Fruit fly (Drosophila melanogaster) whole organism, prepupa: ENCODE data around the gene Grp170.

Experiments used
- Blimp-1 ChIP-seq: fragments of 200-800 bp; sonication (Bioruptor generic); optimal IDR thresholded peaks from 3 replicates; lab custom pipeline; 2017; ENCODE audit warnings: missing biosample characterization, missing genetic modification characterization, mild to moderate bottlenecking, moderate library complexity, missing genetic modification reagents
- CG10631 ChIP-seq: fragments of 200-800 bp; sonication (Bioruptor generic); optimal IDR thresholded peaks from 2 replicates; lab custom pipeline; 2016; ENCODE audit warnings: missing biosample characterization, missing genetic modification characterization
- CG11294 ChIP-seq: fragments of 200-800 bp; sonication (Bioruptor generic); IDR thresholded peaks from 2 replicates; pipeline ENCODE4 v1.3.6; 2022; ENCODE audit warnings: missing biosample characterization, missing genetic modification characterization
- CG11762 ChIP-seq: fragments of 200-800 bp; sonication (Bioruptor generic); optimal IDR thresholded peaks from 3 replicates; lab custom pipeline; 2016; ENCODE audit warnings: missing biosample characterization, missing genetic modification characterization; ENCODE audit not compliant: insufficient read depth
- CG15336 ChIP-seq: fragments of 200-800 bp; sonication (Bioruptor generic); IDR thresholded peaks from 2 replicates; pipeline ENCODE4 v1.3.6; 2022; ENCODE audit warnings: missing biosample characterization, missing genetic modification characterization
- CG1621 ChIP-seq: fragments of 200-800 bp; sonication (Bioruptor generic); optimal IDR thresholded peaks from 3 replicates; lab custom pipeline; 2018; ENCODE audit warnings: missing biosample characterization, mild to moderate bottlenecking, missing genetic modification characterization
- CG3032 ChIP-seq: fragments of 200-800 bp; optimal IDR thresholded peaks from 2 replicates; lab custom pipeline; 2019; ENCODE audit warnings: missing biosample characterization, mild to moderate bottlenecking, missing genetic modification characterization, moderate library complexity
- CG31627 ChIP-seq: fragments of 200-800 bp; sonication (Bioruptor generic); optimal IDR thresholded peaks from 3 replicates; lab custom pipeline; 2016; ENCODE audit warnings: missing biosample characterization, missing genetic modification characterization
- CG32006 ChIP-seq: fragments of 200-800 bp; sonication (Bioruptor generic); optimal IDR thresholded peaks from 3 replicates; lab custom pipeline; 2017; ENCODE audit warnings: missing biosample characterization, mild to moderate bottlenecking, missing genetic modification characterization
- CG34406 ChIP-seq: fragments of 200-800 bp; sonication (Bioruptor generic); optimal IDR thresholded peaks from 3 replicates; lab custom pipeline; 2016; ENCODE audit warnings: missing biosample characterization, missing genetic modification characterization
- CG3919 ChIP-seq: fragments of 200-800 bp; sonication (Bioruptor generic); optimal IDR thresholded peaks from 3 replicates; lab custom pipeline; 2016; ENCODE audit warnings: missing biosample characterization, missing genetic modification characterization
- CG4318 ChIP-seq: fragments of 200-800 bp; sonication (Bioruptor generic); optimal IDR thresholded peaks from 3 replicates; lab custom pipeline; 2017; ENCODE audit warnings: missing biosample characterization, mild to moderate bottlenecking, missing genetic modification characterization
- CG6276 ChIP-seq: fragments of 200-800 bp; sonication (Bioruptor generic); optimal IDR thresholded peaks from 2 replicates; lab custom pipeline; 2017; ENCODE audit warnings: missing biosample characterization, mild to moderate bottlenecking, missing genetic modification characterization
- CG6854 ChIP-seq: fragments of 200-800 bp; sonication (Bioruptor generic); optimal IDR thresholded peaks from 2 replicates; lab custom pipeline; 2017; ENCODE audit warnings: missing biosample characterization, mild to moderate bottlenecking, missing genetic modification characterization
- CG8119 ChIP-seq: fragments of 200-800 bp; sonication (Bioruptor generic); IDR thresholded peaks from 3 replicates; pipeline ENCODE4 v1.3.6; 2022; ENCODE audit warnings: missing biosample characterization, missing genetic modification characterization
- CG8632 ChIP-seq: fragments of 200-800 bp; sonication (Bioruptor generic); optimal IDR thresholded peaks from 3 replicates; lab custom pipeline; 2016; ENCODE audit warnings: missing biosample characterization, missing genetic modification characterization
- CG9139 ChIP-seq: fragments of 200-800 bp; sonication (Bioruptor generic); optimal IDR thresholded peaks from 3 replicates; lab custom pipeline; 2017; ENCODE audit warnings: missing biosample characterization, mild to moderate bottlenecking, missing genetic modification characterization
- Eip75B ChIP-seq: fragments of 200-800 bp; sonication (Bioruptor generic); optimal IDR thresholded peaks from 3 replicates; lab custom pipeline; 2016; ENCODE audit warnings: missing biosample characterization, missing genetic modification characterization
- Eip78C ChIP-seq: fragments of 200-800 bp; sonication (Bioruptor generic); peaks from one replicate; lab custom pipeline; 2016; ENCODE audit warnings: missing biosample characterization, missing genetic modification characterization
- Eip93F ChIP-seq: fragments of 200-800 bp; sonication (Bioruptor generic); optimal IDR thresholded peaks from 2 replicates; lab custom pipeline; 2016; ENCODE audit warnings: missing biosample characterization, mild to moderate bottlenecking, missing genetic modification characterization
- Ets21C ChIP-seq: fragments of 200-800 bp; sonication (Bioruptor generic); optimal IDR thresholded peaks from 3 replicates; lab custom pipeline; 2016; ENCODE audit warnings: missing biosample characterization, missing genetic modification characterization
- Ets96B ChIP-seq: fragments of 200-800 bp; optimal IDR thresholded peaks from 2 replicates; lab custom pipeline; 2019; ENCODE audit warnings: missing biosample characterization, mild to moderate bottlenecking, missing genetic modification characterization, moderate library complexity
- Hr38 ChIP-seq: sonication (Bioruptor generic); optimal IDR thresholded peaks from 2 replicates; lab custom pipeline; 2016; ENCODE audit warnings: missing biosample characterization, missing genetic modification characterization
- Hr39 ChIP-seq: fragments of 200-800 bp; sonication (Bioruptor generic); optimal IDR thresholded peaks from 2 replicates; lab custom pipeline; 2016; ENCODE audit warnings: missing biosample characterization, missing genetic modification characterization
- Hr4 ChIP-seq: fragments of 200-800 bp; sonication (Bioruptor generic); optimal IDR thresholded peaks from 3 replicates; lab custom pipeline; 2016; ENCODE audit warnings: missing biosample characterization, missing genetic modification characterization
- Lpt ChIP-seq: fragments of 200-800 bp; sonication (Bioruptor generic); optimal IDR thresholded peaks from 3 replicates; lab custom pipeline; 2016; ENCODE audit warnings: missing biosample characterization, missing genetic modification characterization
- Met ChIP-seq: fragments of 200-800 bp; sonication (Bioruptor generic); optimal IDR thresholded peaks from 3 replicates; lab custom pipeline; 2016; ENCODE audit warnings: missing biosample characterization, missing genetic modification characterization
- OdsH ChIP-seq: fragments of 200-800 bp; sonication (Bioruptor generic); optimal IDR thresholded peaks from 3 replicates; lab custom pipeline; 2016; ENCODE audit warnings: missing biosample characterization, missing genetic modification characterization
- Smox ChIP-seq: fragments of 200-800 bp; sonication (Bioruptor generic); optimal IDR thresholded peaks from 3 replicates; lab custom pipeline; 2016; ENCODE audit warnings: missing biosample characterization, missing genetic modification characterization
- Sox102F ChIP-seq: fragments of 200-800 bp; sonication (Bioruptor generic); optimal IDR thresholded peaks from 2 replicates; lab custom pipeline; 2016; ENCODE audit warnings: missing biosample characterization, mild to moderate bottlenecking, missing genetic modification characterization
- Sox15 ChIP-seq: fragments of 200-800 bp; sonication (Bioruptor generic); optimal IDR thresholded peaks from 3 replicates; lab custom pipeline; 2016; ENCODE audit warnings: missing biosample characterization, missing genetic modification characterization
- achi ChIP-seq: fragments of 200-800 bp; sonication (Bioruptor generic); optimal IDR thresholded peaks from 3 replicates; lab custom pipeline; 2016; ENCODE audit warnings: missing biosample characterization, missing genetic modification characterization
- acj6 ChIP-seq: fragments of 200-800 bp; sonication (Bioruptor generic); optimal IDR thresholded peaks from 3 replicates; lab custom pipeline; 2016; ENCODE audit warnings: missing biosample characterization, missing genetic modification characterization
- cyc ChIP-seq: fragments of 200-800 bp; sonication (Bioruptor generic); optimal IDR thresholded peaks from 3 replicates; lab custom pipeline; 2016; ENCODE audit warnings: missing biosample characterization, missing genetic modification characterization
- eg ChIP-seq: fragments of 200-800 bp; sonication (Bioruptor generic); IDR thresholded peaks from 3 replicates; pipeline ENCODE4 v1.3.6; 2022; ENCODE audit warnings: missing biosample characterization, missing genetic modification characterization
- esn ChIP-seq: fragments of 200-800 bp; sonication (Bioruptor generic); optimal IDR thresholded peaks from 2 replicates; lab custom pipeline; 2016; ENCODE audit warnings: missing biosample characterization, mild to moderate bottlenecking, missing genetic modification characterization, moderate library complexity
- fd59A ChIP-seq: fragments of 200-800 bp; sonication (Bioruptor generic); optimal IDR thresholded peaks from 2 replicates; lab custom pipeline; 2017; ENCODE audit warnings: missing biosample characterization, mild to moderate bottlenecking, missing genetic modification characterization, missing genetic modification reagents
- fd85E ChIP-seq: fragments of 200-800 bp; sonication (Bioruptor generic); optimal IDR thresholded peaks from 3 replicates; lab custom pipeline; 2016; ENCODE audit warnings: missing biosample characterization, missing genetic modification characterization
- fkh ChIP-seq: fragments of 200-800 bp; sonication (Bioruptor generic); optimal IDR thresholded peaks from 3 replicates; lab custom pipeline; 2017; ENCODE audit warnings: missing biosample characterization, mild to moderate bottlenecking, missing genetic modification characterization, moderate library complexity
- lz ChIP-seq: fragments of 200-800 bp; sonication (Bioruptor generic); optimal IDR thresholded peaks from 3 replicates; lab custom pipeline; 2016; ENCODE audit warnings: missing biosample characterization, missing genetic modification characterization
- net ChIP-seq: fragments of 200-800 bp; sonication (Bioruptor generic); optimal IDR thresholded peaks from 3 replicates; lab custom pipeline; 2016; ENCODE audit warnings: missing biosample characterization, missing genetic modification characterization
- salr ChIP-seq, 2 experiments: fragments of 200-800 bp; sonication (Bioruptor generic); optimal IDR thresholded peaks; 3 replicates each; lab custom pipeline; 2016 to 2018; ENCODE audit warnings: missing biosample characterization in 2 of 2, missing genetic modification characterization in 2 of 2, mild to moderate bottlenecking in 1 of 2
- spab ChIP-seq: fragments of 200-800 bp; sonication (Bioruptor generic); optimal IDR thresholded peaks from 2 replicates; lab custom pipeline; 2017; ENCODE audit warnings: missing biosample characterization, mild to moderate bottlenecking, missing genetic modification characterization, missing genetic modification reagents
- ss ChIP-seq, 2 experiments: fragments of 200-800 bp; sonication (Bioruptor generic); optimal IDR thresholded peaks; 2 replicates in 1 of 2; 3 replicates in 1 of 2; lab custom pipeline; 2017 to 2018; ENCODE audit warnings: mild to moderate bottlenecking in 2 of 2, missing biosample characterization in 2 of 2, missing genetic modification characterization in 2 of 2, moderate library complexity in 1 of 2
- topi ChIP-seq: fragments of 200-800 bp; sonication (Bioruptor generic); optimal IDR thresholded peaks from 3 replicates; lab custom pipeline; 2016; ENCODE audit warnings: missing biosample characterization, missing genetic modification characterization
- vri ChIP-seq: fragments of 200-800 bp; sonication (Bioruptor generic); optimal IDR thresholded peaks from 3 replicates; lab custom pipeline; 2016; ENCODE audit warnings: missing biosample characterization, mild to moderate bottlenecking, missing genetic modification characterization

The Grp170 gene

dm6 chrX:2304514-2305235 is 29.8 kb upstream of the Grp170 start (continued):
- TF ChIP-seq fkh (no peak), acj6 (GFP tag; lab: Kevin White, UChicago) (no peak), CG15336 (no peak), CG6854 (GFP tag; lab: Kevin White, UChicago) (no peak), lz (GFP tag; lab: Kevin White, UChicago) (no peak), CG31627 (GFP tag; lab: Kevin White, UChicago) (no peak), CG10631 (no peak), CG34406 (GFP tag; lab: Kevin White, UChicago) (no peak), spab (GFP tag; lab: Kevin White, UChicago) (no peak), fd85E (GFP tag; lab: Kevin White, UChicago) (no peak)
- TF ChIP-seq, all 60 proteins: peak for 9

- peak; percentile 86 for TF ChIP-seq Hr4 (GFP tag; lab: Kevin White, UChicago)
- TF ChIP-seq achi: peak; percentile 83
- peak; percentile 63 for TF ChIP-seq spab (GFP tag; lab: Kevin White, UChicago)
- TF ChIP-seq fd59A (GFP tag; lab: Kevin White, UChicago): peak; percentile 79
- peak; percentile 54 for TF ChIP-seq Eip93F (GFP tag; lab: Kevin White, UChicago)
- peak; percentile 82 for TF ChIP-seq Ets21C (GFP tag; lab: Kevin White, UChicago)
- peak; percentile 84 for TF ChIP-seq CG6276
- TF ChIP-seq CG1621 (tag; lab: Kevin White, UChicago): peak; percentile 76
- peak; percentile 68 for TF ChIP-seq CG6854 (GFP tag; lab: Kevin White, UChicago)
- peak; percentile 82 for TF ChIP-seq acj6 (GFP tag; lab: Kevin White, UChicago)
- TF ChIP-seq fd85E (GFP tag; lab: Kevin White, UChicago): peak; percentile 28
- peak; percentile 88 for TF ChIP-seq CG32006 (GFP tag; lab: Kevin White, UChicago)
- peak; percentile 92 for TF ChIP-seq esn (GFP tag; lab: Kevin White, UChicago)
- TF ChIP-seq vri (GFP tag; lab: Kevin White, UChicago): peak; percentile 88
- TF ChIP-seq CG9139 (GFP tag; lab: Kevin White, UChicago): peak; percentile 79
- peak; percentile 92 for TF ChIP-seq topi (GFP tag; lab: Kevin White, UChicago)
- TF ChIP-seq Eip75B: peak; percentile 87
- peak; percentile 72 for TF ChIP-seq Ets96B (tag; lab: Kevin White, UChicago)
- peak; percentile 72 for TF ChIP-seq CG11762
- TF ChIP-seq Blimp-1 (GFP tag; lab: Kevin White, UChicago): peak; percentile 65
- peak; percentile 96 for TF ChIP-seq Eip78C (GFP tag; lab: Kevin White, UChicago)
- peak; percentile 75 for TF ChIP-seq Sox15 (GFP tag; lab: Kevin White, UChicago)
- peak; percentile 92 for TF ChIP-seq Met (GFP tag; lab: Kevin White, UChicago)
- no peak for TF ChIP-seq Hr38
- TF ChIP-seq eg: peak; percentile 66
- peak; percentile 79 for TF ChIP-seq OdsH (GFP tag; lab: Kevin White, UChicago)
- peak; percentile 87 for TF ChIP-seq CG15336
- peak; percentile 43; the same call in 1 of the 2 replicates for TF ChIP-seq CG11294 (GFP tag; lab: Robert Waterston, UW)
- peak; percentile 80 to 83 for TF ChIP-seq ss (GFP tag; optimal IDR thresholded peaks at IDR 0.05; lab: Kevin White, UChicago)
- peak; percentile 48 to 70 for TF ChIP-seq salr (GFP tag; optimal IDR thresholded peaks at IDR 0.05; lab: Kevin White, UChicago)
- TF ChIP-seq CG3919: peak; percentile 81
- TF ChIP-seq Lpt (GFP tag; lab: Kevin White, UChicago): peak; percentile 85
- peak; percentile 90 for TF ChIP-seq lz (GFP tag; lab: Kevin White, UChicago)
- TF ChIP-seq CG3032: peak; percentile 71
- TF ChIP-seq Smox: peak; percentile 79
- TF ChIP-seq CG8119 (GFP tag; lab: Robert Waterston, UW): peak; percentile 90
- peak; percentile 81 for TF ChIP-seq cyc
- peak; percentile 87 for TF ChIP-seq Sox102F (GFP tag; lab: Kevin White, UChicago)
- peak; percentile 83 for TF ChIP-seq CG10631
- TF ChIP-seq CG8632 (GFP tag; lab: Kevin White, UChicago): peak; percentile 81
- TF ChIP-seq CG4318: peak; percentile 71
- TF ChIP-seq net (GFP tag; lab: Kevin White, UChicago): peak; percentile 77
- peak; percentile 87 for TF ChIP-seq Hr39 (GFP tag; lab: Kevin White, UChicago)
Measured at dm6 chrX:2303771-2304513, 29.1 kb upstream of the Grp170 start.
